Worm (Caenorhabditis elegans): ENCODE measurements around the gene F52H2.5.

DNA sequence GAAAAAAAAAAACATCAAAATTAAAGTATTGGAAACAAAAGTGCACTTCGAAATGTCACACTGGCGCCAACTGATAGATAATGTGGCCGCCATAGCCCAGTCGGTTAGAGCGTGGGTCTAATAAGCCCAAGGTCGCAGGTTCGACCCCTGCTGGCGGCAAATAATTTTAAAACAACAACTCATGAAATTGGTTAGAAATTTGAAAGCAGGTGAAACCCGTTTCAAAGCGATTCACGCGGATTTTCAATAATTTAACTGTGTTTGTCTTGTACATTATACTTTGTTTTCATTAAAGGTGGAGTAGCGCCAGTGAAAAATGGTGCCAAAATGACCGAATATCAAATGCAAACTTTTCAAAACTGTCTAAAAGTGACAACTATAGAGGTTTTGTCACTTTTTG lies 28.6 kb downstream of the F52H2.5 start:
- TF ChIP-seq elt-1 (tag; optimal IDR thresholded peaks at IDR 0.05; ENCODE audit: borderline replicate concordance, insufficient read depth), result no peak
- no peak for TF ChIP-seq snpc-4 (tag; optimal IDR thresholded peaks at IDR 0.05)
- TF ChIP-seq nhr-237 (tag; optimal IDR thresholded peaks at IDR 0.05), result no peak
- TF ChIP-seq blmp-1 (tag; optimal IDR thresholded peaks at IDR 0.05), result no peak
- TF ChIP-seq unc-62 (GFP tag; optimal IDR thresholded peaks at IDR 0.05), result no peak
- no peak for TF ChIP-seq lin-13 (tag; optimal IDR thresholded peaks at IDR 0.05)
- no peak for TF ChIP-seq sptf-1 (tag; optimal IDR thresholded peaks at IDR 0.05)
- TF ChIP-seq lin-32 (GFP tag; optimal IDR thresholded peaks at IDR 0.05), result no peak
